Worm (Caenorhabditis elegans) whole organism, mixed stage, embryonic: ENCODE measurements around the gene R10F2.6.

Experiments
- hlh-1 ChIP-seq: fragments of 150-350 bp; optimal IDR thresholded peaks from 2 replicates; lab custom pipeline; 2014; ENCODE audit warnings: missing biosample characterization, missing genetic modification reagents, missing genetic modification characterization
- lin-13 ChIP-seq: fragments of 150-350 bp; optimal IDR thresholded peaks from 2 replicates; lab custom pipeline; 2014; ENCODE audit warnings: missing biosample characterization, missing genetic modification characterization
- lsy-2 ChIP-seq: fragments of 150-350 bp; optimal IDR thresholded peaks from 2 replicates; lab custom pipeline; 2014; ENCODE audit warnings: missing biosample characterization, missing genetic modification characterization
- nhr-2 ChIP-seq: fragments of 150-350 bp; optimal IDR thresholded peaks from 2 replicates; lab custom pipeline; 2014; ENCODE audit warnings: missing biosample characterization, missing genetic modification characterization
- nhr-237 ChIP-seq: fragments of 150-350 bp; optimal IDR thresholded peaks from 2 replicates; lab custom pipeline; 2014; ENCODE audit warnings: missing biosample characterization, missing genetic modification characterization
- snpc-4 ChIP-seq: fragments of 150-350 bp; optimal IDR thresholded peaks from 2 replicates; lab custom pipeline; 2014; ENCODE audit warnings: missing biosample characterization, missing genetic modification characterization
- unc-39 ChIP-seq: fragments of 150-350 bp; optimal IDR thresholded peaks from 2 replicates; lab custom pipeline; 2014; ENCODE audit warnings: missing biosample characterization, missing genetic modification characterization
- unc-62 ChIP-seq: fragments of 150-350 bp; optimal IDR thresholded peaks from 2 replicates; lab custom pipeline; 2014; ENCODE audit warnings: missing biosample characterization, missing genetic modification reagents, missing genetic modification characterization

DNA sequence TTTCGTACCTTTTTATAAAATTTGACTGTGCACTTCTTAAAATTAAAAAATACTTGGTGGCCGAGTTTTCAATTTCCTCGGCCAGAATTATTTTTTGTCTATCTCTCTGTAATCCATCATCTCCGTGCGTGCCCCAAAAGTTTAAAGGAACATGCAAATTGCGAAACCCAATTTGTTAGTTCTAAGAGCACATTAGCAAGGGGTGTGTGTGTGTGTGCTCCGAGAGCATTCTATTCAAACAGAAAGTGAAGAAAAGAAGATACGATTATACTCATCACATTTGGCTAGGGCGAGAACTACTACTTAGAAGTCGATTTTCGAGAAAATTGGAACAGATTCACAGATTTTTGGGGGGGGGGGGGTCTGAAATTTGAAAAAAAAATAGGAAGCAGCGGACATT, 29.9 kb downstream of the R10F2.6 start:
- no peak for TF ChIP-seq nhr-237 (tag; lab: Kevin White, UChicago)
- TF ChIP-seq unc-39 (tag; lab: Kevin White, UChicago), result no peak
- no peak for TF ChIP-seq hlh-1
- TF ChIP-seq lin-13 (tag; lab: Kevin White, UChicago), result no peak
- no peak for TF ChIP-seq nhr-2
- TF ChIP-seq lsy-2, result no peak
- no peak for TF ChIP-seq unc-62 (GFP tag; lab: Kevin White, UChicago)
- no peak for TF ChIP-seq snpc-4 (tag; lab: Kevin White, UChicago)
